Worm (Caenorhabditis elegans): ENCODE data around the gene acp-4.

DNA sequence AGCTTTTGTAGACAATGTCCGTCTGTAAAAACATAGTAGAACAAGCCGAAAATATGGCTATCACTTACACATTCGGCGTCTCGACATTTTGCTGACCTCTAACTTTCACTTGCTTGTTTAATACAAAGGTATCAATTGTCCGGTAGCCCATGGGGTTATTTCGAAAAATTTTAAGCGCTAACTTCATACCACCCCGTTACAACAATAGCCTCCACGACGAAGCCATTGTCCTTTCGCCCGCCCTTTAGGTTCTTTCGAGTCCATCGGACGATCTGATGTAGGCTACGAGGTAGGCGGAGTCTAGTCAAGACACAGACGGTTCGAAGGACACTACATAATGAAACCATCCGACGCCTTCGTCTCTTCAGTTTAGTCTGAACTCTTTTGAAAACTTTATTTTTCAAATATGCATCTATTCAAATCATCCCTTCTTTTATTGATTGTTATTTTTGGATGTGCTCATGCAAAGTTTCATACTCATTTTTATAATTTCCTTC is 3.9 kb upstream of the acp-4 start, which contains the start of gene lips-10:
- TF ChIP-seq pha-4 (GFP tag; IDR thresholded peaks at IDR 0.05) (no peak), pha-4 (tag; optimal IDR thresholded peaks at IDR 0.05) (no peak), mes-2 (tag; optimal IDR thresholded peaks at IDR 0.05; ENCODE audit: poor library complexity, severe bottlenecking) (no peak), F26F4.8 (GFP tag; conservative IDR thresholded peaks at IDR 0.05) (no peak), dmd-6 (GFP tag; IDR thresholded peaks at IDR 0.05) (no peak), nhr-237 (tag; optimal IDR thresholded peaks at IDR 0.05) (no peak), unc-39 (tag; optimal IDR thresholded peaks at IDR 0.05) (no peak), hlh-11 (tag; optimal IDR thresholded peaks at IDR 0.05) (no peak), snpc-1.2 (GFP tag; IDR thresholded peaks at IDR 0.05) (no peak), spr-3 (GFP tag; optimal IDR thresholded peaks at IDR 0.05) (no peak), skn-1 (tag; optimal IDR thresholded peaks at IDR 0.05) (no peak), ctbp-1 (GFP tag; IDR thresholded peaks at IDR 0.05) (no peak)
